Fruit fly (Drosophila melanogaster): Measurements from ENCODE around the gene Atg16.

Gene Atg16

dm6 chr3R:29794161-29794882 is 40.6 kb downstream of the Atg16 start, which contains the start of gene sro:
sro (plus strand) TSS chr3R:29794597.
- TF ChIP-seq al (GFP tag; IDR thresholded peaks at IDR 0.05) (no peak), CG9876 (GFP tag; optimal IDR thresholded peaks at IDR 0.05) (no peak), CG3995 (GFP tag; optimal IDR thresholded peaks at IDR 0.05) (no peak), rib (GFP tag; IDR thresholded peaks at IDR 0.05) (no peak), cad (GFP tag; optimal IDR thresholded peaks at IDR 0.05) (peak; percentile 54), H2.0 (GFP tag; IDR thresholded peaks at IDR 0.05) (no peak), CG15696 (tag; optimal IDR thresholded peaks at IDR 0.05) (no peak), D19A (tag; optimal IDR thresholded peaks at IDR 0.05) (no peak), zen (tag; optimal IDR thresholded peaks at IDR 0.05) (peak; percentile 63), Aef1 (GFP tag; IDR thresholded peaks at IDR 0.05) (no peak), HLH4C (GFP tag; IDR thresholded peaks at IDR 0.05; ENCODE audit: partially characterized antibody) (0 out of 3 replicates have a peak, but pooled peaks have one; percentile 24), CG4424 (GFP tag; optimal IDR thresholded peaks at IDR 0.05) (no peak), chif (GFP tag; optimal IDR thresholded peaks at IDR 0.05) (no peak), CG31441 (GFP tag; IDR thresholded peaks at IDR 0.05) (no peak), CG10431 (GFP tag; optimal IDR thresholded peaks at IDR 0.05) (no peak), CG15479 (GFP tag; optimal IDR thresholded peaks at IDR 0.05) (no peak), crc (GFP tag; optimal IDR thresholded peaks at IDR 0.05) (no peak), chm (GFP tag; IDR thresholded peaks at IDR 0.05) (no peak), CG13424 (tag; optimal IDR thresholded peaks at IDR 0.05) (no peak), CG5245 (GFP tag; optimal IDR thresholded peaks at IDR 0.05) (no peak), Ets65A (GFP tag) (peak; percentile 78), CG18599 (GFP tag; optimal IDR thresholded peaks at IDR 0.05) (no peak), CG7786 (GFP tag; optimal IDR thresholded peaks at IDR 0.05) (no peak), grn (GFP tag; optimal IDR thresholded peaks at IDR 0.05) (no peak), sim (GFP tag; IDR thresholded peaks at IDR 0.05) (no peak), mirr (GFP tag; optimal IDR thresholded peaks at IDR 0.05) (no peak), pfk (GFP tag; optimal IDR thresholded peaks at IDR 0.05) (no peak), tll (GFP tag; optimal IDR thresholded peaks at IDR 0.05) (peak in 1 of 2 experiments; percentile 85), CG10565 (GFP tag; optimal IDR thresholded peaks at IDR 0.05) (no peak), emc (GFP tag; optimal IDR thresholded peaks at IDR 0.05) (no peak)

dm6 chr3R:29790183-29790582 is 44.7 kb downstream of the Atg16 start:
- no peak for TF ChIP-seq CG7372 (GFP tag; IDR thresholded peaks at IDR 0.05)
- TF ChIP-seq CG2129 (GFP tag; IDR thresholded peaks at IDR 0.05; ENCODE audit: partially characterized antibody): no peak
- TF ChIP-seq dysf (GFP tag; IDR thresholded peaks at IDR 0.05): no peak
- TF ChIP-seq bcd (GFP tag; optimal IDR thresholded peaks at IDR 0.05): no peak
- TF ChIP-seq CG7357 (GFP tag; IDR thresholded peaks at IDR 0.05): 0 out of 3 replicates have a peak, but pooled peaks have one; percentile 10
- TF ChIP-seq E2f2 (GFP tag; IDR thresholded peaks at IDR 0.05): no peak
- no peak for TF ChIP-seq CG11560 (tag; IDR thresholded peaks at IDR 0.05)
- TF ChIP-seq Dp (GFP tag; optimal IDR thresholded peaks at IDR 0.05): no peak
- no peak for TF ChIP-seq CG17359 (tag; optimal IDR thresholded peaks at IDR 0.05)
- TF ChIP-seq CG11696 (GFP tag; IDR thresholded peaks at IDR 0.05): 0 out of 2 replicates have a peak, but pooled peaks have one; percentile 25
- no peak for TF ChIP-seq NFAT (GFP tag; IDR thresholded peaks at IDR 0.05)
- no peak for TF ChIP-seq cas (GFP tag; IDR thresholded peaks at IDR 0.05)
- TF ChIP-seq ind (GFP tag; optimal IDR thresholded peaks at IDR 0.05): no peak
- TF ChIP-seq CG4282 (GFP tag; optimal IDR thresholded peaks at IDR 0.05): no peak
- no peak for TF ChIP-seq E2f1 (GFP tag; IDR thresholded peaks at IDR 0.05)
- no peak for TF ChIP-seq sob (GFP tag; IDR thresholded peaks at IDR 0.05)
- no peak for TF ChIP-seq CG4820 (GFP tag; optimal IDR thresholded peaks at IDR 0.05)
- TF ChIP-seq Pdp1 (GFP tag; optimal IDR thresholded peaks at IDR 0.05): peak in 1 of 2 experiments; percentile 49
- no peak for TF ChIP-seq CG16779 (GFP tag; IDR thresholded peaks at IDR 0.05)
- TF ChIP-seq lola (GFP tag; optimal IDR thresholded peaks at IDR 0.05): no peak
- no peak for TF ChIP-seq pita (GFP tag; optimal IDR thresholded peaks at IDR 0.05)
- no peak for TF ChIP-seq CG7987 (GFP tag; optimal IDR thresholded peaks at IDR 0.05)

All from whole organism, embryonic.